Fruit fly (Drosophila melanogaster) whole organism, prepupa: ENCODE data around the gene ng3.

Source experiments
- CG11294 ChIP-seq: fragments of 200-800 bp; sonication (Bioruptor generic); IDR thresholded peaks from 2 replicates; pipeline ENCODE4 v1.3.6; 2022; ENCODE audit warnings: missing biosample characterization, missing genetic modification characterization
- CG11762 ChIP-seq: fragments of 200-800 bp; sonication (Bioruptor generic); optimal IDR thresholded peaks from 3 replicates; lab custom pipeline; 2016; ENCODE audit warnings: missing biosample characterization, missing genetic modification characterization; ENCODE audit not compliant: insufficient read depth
- CG1621 ChIP-seq: fragments of 200-800 bp; sonication (Bioruptor generic); optimal IDR thresholded peaks from 3 replicates; lab custom pipeline; 2018; ENCODE audit warnings: missing biosample characterization, mild to moderate bottlenecking, missing genetic modification characterization
- CG3032 ChIP-seq: fragments of 200-800 bp; optimal IDR thresholded peaks from 2 replicates; lab custom pipeline; 2019; ENCODE audit warnings: missing biosample characterization, mild to moderate bottlenecking, missing genetic modification characterization, moderate library complexity
- CG34406 ChIP-seq: fragments of 200-800 bp; sonication (Bioruptor generic); optimal IDR thresholded peaks from 3 replicates; lab custom pipeline; 2016; ENCODE audit warnings: missing biosample characterization, missing genetic modification characterization
- CG6163 ChIP-seq: fragments of 200-800 bp; sonication (Bioruptor generic); IDR thresholded peaks from 3 replicates; pipeline ENCODE4 v1.3.6; 2022; ENCODE audit warnings: missing biosample characterization, missing genetic modification characterization
- CG6792 ChIP-seq: fragments of 200-800 bp; sonication (Bioruptor generic); optimal IDR thresholded peaks from 3 replicates; lab custom pipeline; 2016; ENCODE audit warnings: missing biosample characterization, missing genetic modification characterization
- CG6808 ChIP-seq: fragments of 200-800 bp; sonication (Bioruptor generic); optimal IDR thresholded peaks from 3 replicates; lab custom pipeline; 2017; ENCODE audit warnings: missing biosample characterization, missing genetic modification characterization, mild to moderate bottlenecking, moderate library complexity, missing genetic modification reagents
- CG7368 ChIP-seq: fragments of 200-800 bp; sonication (Bioruptor generic); optimal IDR thresholded peaks from 3 replicates; lab custom pipeline; 2016; ENCODE audit warnings: missing biosample characterization, missing genetic modification characterization
- CG8119 ChIP-seq: fragments of 200-800 bp; sonication (Bioruptor generic); IDR thresholded peaks from 3 replicates; pipeline ENCODE4 v1.3.6; 2022; ENCODE audit warnings: missing biosample characterization, missing genetic modification characterization
- CG8319 ChIP-seq: fragments of 200-800 bp; sonication (Bioruptor generic); optimal IDR thresholded peaks from 3 replicates; lab custom pipeline; 2016; ENCODE audit warnings: missing biosample characterization, missing genetic modification characterization
- Eip75B ChIP-seq: fragments of 200-800 bp; sonication (Bioruptor generic); optimal IDR thresholded peaks from 3 replicates; lab custom pipeline; 2016; ENCODE audit warnings: missing biosample characterization, missing genetic modification characterization
- Eip78C ChIP-seq: fragments of 200-800 bp; sonication (Bioruptor generic); peaks from one replicate; lab custom pipeline; 2016; ENCODE audit warnings: missing biosample characterization, missing genetic modification characterization
- Ets21C ChIP-seq: fragments of 200-800 bp; sonication (Bioruptor generic); optimal IDR thresholded peaks from 3 replicates; lab custom pipeline; 2016; ENCODE audit warnings: missing biosample characterization, missing genetic modification characterization
- Gug ChIP-seq: fragments of 200-800 bp; sonication (Bioruptor generic); IDR thresholded peaks from 2 replicates; pipeline ENCODE4 v1.3.6; 2022; ENCODE audit warnings: missing biosample characterization, missing genetic modification characterization
- Hr38 ChIP-seq: sonication (Bioruptor generic); optimal IDR thresholded peaks from 2 replicates; lab custom pipeline; 2016; ENCODE audit warnings: missing biosample characterization, missing genetic modification characterization
- Hr39 ChIP-seq: fragments of 200-800 bp; sonication (Bioruptor generic); optimal IDR thresholded peaks from 2 replicates; lab custom pipeline; 2016; ENCODE audit warnings: missing biosample characterization, missing genetic modification characterization
- Met ChIP-seq: fragments of 200-800 bp; sonication (Bioruptor generic); optimal IDR thresholded peaks from 3 replicates; lab custom pipeline; 2016; ENCODE audit warnings: missing biosample characterization, missing genetic modification characterization
- Sox102F ChIP-seq: fragments of 200-800 bp; sonication (Bioruptor generic); optimal IDR thresholded peaks from 2 replicates; lab custom pipeline; 2016; ENCODE audit warnings: missing biosample characterization, mild to moderate bottlenecking, missing genetic modification characterization
- cyc ChIP-seq: fragments of 200-800 bp; sonication (Bioruptor generic); optimal IDR thresholded peaks from 3 replicates; lab custom pipeline; 2016; ENCODE audit warnings: missing biosample characterization, missing genetic modification characterization
- dac ChIP-seq: fragments of 200-800 bp; sonication (Bioruptor generic); optimal IDR thresholded peaks from 2 replicates; lab custom pipeline; 2017; ENCODE audit warnings: missing biosample characterization, mild to moderate bottlenecking, missing genetic modification characterization
- eg ChIP-seq: fragments of 200-800 bp; sonication (Bioruptor generic); IDR thresholded peaks from 3 replicates; pipeline ENCODE4 v1.3.6; 2022; ENCODE audit warnings: missing biosample characterization, missing genetic modification characterization
- esn ChIP-seq: fragments of 200-800 bp; sonication (Bioruptor generic); optimal IDR thresholded peaks from 2 replicates; lab custom pipeline; 2016; ENCODE audit warnings: missing biosample characterization, mild to moderate bottlenecking, missing genetic modification characterization, moderate library complexity
- fd59A ChIP-seq: fragments of 200-800 bp; sonication (Bioruptor generic); optimal IDR thresholded peaks from 2 replicates; lab custom pipeline; 2017; ENCODE audit warnings: missing biosample characterization, mild to moderate bottlenecking, missing genetic modification characterization, missing genetic modification reagents
- fd85E ChIP-seq: fragments of 200-800 bp; sonication (Bioruptor generic); optimal IDR thresholded peaks from 3 replicates; lab custom pipeline; 2016; ENCODE audit warnings: missing biosample characterization, missing genetic modification characterization
- fkh ChIP-seq: fragments of 200-800 bp; sonication (Bioruptor generic); optimal IDR thresholded peaks from 3 replicates; lab custom pipeline; 2017; ENCODE audit warnings: missing biosample characterization, mild to moderate bottlenecking, missing genetic modification characterization, moderate library complexity
- lz ChIP-seq: fragments of 200-800 bp; sonication (Bioruptor generic); optimal IDR thresholded peaks from 3 replicates; lab custom pipeline; 2016; ENCODE audit warnings: missing biosample characterization, missing genetic modification characterization
- net ChIP-seq: fragments of 200-800 bp; sonication (Bioruptor generic); optimal IDR thresholded peaks from 3 replicates; lab custom pipeline; 2016; ENCODE audit warnings: missing biosample characterization, missing genetic modification characterization
- salr ChIP-seq, 2 experiments: fragments of 200-800 bp; sonication (Bioruptor generic); optimal IDR thresholded peaks; 3 replicates each; lab custom pipeline; 2016 to 2018; ENCODE audit warnings: missing biosample characterization in 2 of 2, missing genetic modification characterization in 2 of 2, mild to moderate bottlenecking in 1 of 2
- spab ChIP-seq: fragments of 200-800 bp; sonication (Bioruptor generic); optimal IDR thresholded peaks from 2 replicates; lab custom pipeline; 2017; ENCODE audit warnings: missing biosample characterization, mild to moderate bottlenecking, missing genetic modification characterization, missing genetic modification reagents
- ss ChIP-seq, 2 experiments: fragments of 200-800 bp; sonication (Bioruptor generic); optimal IDR thresholded peaks; 2 replicates in 1 of 2; 3 replicates in 1 of 2; lab custom pipeline; 2017 to 2018; ENCODE audit warnings: mild to moderate bottlenecking in 2 of 2, missing biosample characterization in 2 of 2, missing genetic modification characterization in 2 of 2, moderate library complexity in 1 of 2
- svp ChIP-seq: fragments of 200-800 bp; sonication (Bioruptor generic); peaks from one replicate; lab custom pipeline; 2016; ENCODE audit warnings: missing biosample characterization, missing genetic modification characterization
- vri ChIP-seq: fragments of 200-800 bp; sonication (Bioruptor generic); optimal IDR thresholded peaks from 3 replicates; lab custom pipeline; 2016; ENCODE audit warnings: missing biosample characterization, mild to moderate bottlenecking, missing genetic modification characterization

ng3 gene

DNA sequence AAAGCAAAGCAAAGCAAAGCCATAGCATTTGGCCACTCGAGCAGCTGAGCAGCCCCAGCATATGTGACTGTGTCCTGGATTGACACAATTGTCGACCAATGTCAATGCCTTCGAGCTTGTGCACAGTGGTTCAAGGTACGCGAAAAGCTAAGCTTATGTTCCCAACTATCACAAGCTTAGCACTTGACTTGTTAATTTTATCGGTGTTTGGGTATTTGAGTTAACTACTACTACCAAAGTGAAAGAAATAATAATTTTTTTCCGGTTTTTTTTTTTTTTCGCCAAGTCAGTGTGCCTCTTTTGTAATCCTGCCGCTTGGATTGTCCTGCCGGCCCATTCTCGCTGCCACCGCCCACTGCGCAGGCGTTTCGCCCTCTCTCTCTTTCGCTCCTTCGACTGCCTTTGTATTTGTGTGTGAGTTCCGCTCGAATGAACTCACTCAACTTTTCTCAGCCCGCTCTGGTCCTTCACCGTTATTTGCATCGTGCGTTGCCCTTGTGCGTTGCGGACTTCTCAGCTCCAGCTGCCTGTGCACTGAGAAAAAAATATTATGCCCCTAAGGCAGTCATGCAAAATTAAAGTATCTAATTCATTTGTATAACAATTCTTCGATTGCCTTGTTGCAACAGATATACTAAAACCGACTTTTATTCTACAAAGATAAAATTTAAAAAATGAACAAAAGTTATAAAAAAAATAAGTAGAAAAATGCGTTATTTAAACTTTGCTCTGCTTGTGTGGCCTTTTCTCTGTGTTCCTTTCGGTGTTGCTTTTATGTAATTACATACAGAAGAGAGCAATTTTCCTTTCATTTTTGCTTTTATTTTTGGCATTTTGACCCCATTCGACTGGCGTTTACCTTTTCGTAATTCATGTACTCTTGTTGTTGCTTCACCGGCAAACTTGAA lies 35.7 kb downstream of the ng3 start (continued):
- TF ChIP-seq CG34406 (peak; percentile 30), Met (GFP tag; lab: Kevin White, UChicago) (peak; percentile 59), salr (GFP tag; optimal IDR thresholded peaks at IDR 0.05; lab: Kevin White, UChicago) (peak in 1 of 2 experiments; percentile 26), vri (GFP tag; lab: Kevin White, UChicago) (peak; percentile 33), Sox102F (GFP tag; lab: Kevin White, UChicago) (peak; percentile 48), CG11762 (peak; percentile 2), CG8319 (GFP tag; lab: Kevin White, UChicago) (peak; percentile 23), Hr39 (GFP tag; lab: Kevin White, UChicago) (peak; percentile 36), esn (GFP tag; lab: Kevin White, UChicago) (peak; percentile 52), dac (no peak), Gug (GFP tag; lab: Robert Waterston, UW) (0 out of 2 replicates have a peak, but pooled peaks have one; percentile 17), cyc (peak; percentile 45), Eip75B (GFP tag; lab: Kevin White, UChicago) (peak; percentile 55), CG1621 (tag; lab: Kevin White, UChicago) (no peak), fd85E (GFP tag; lab: Kevin White, UChicago) (peak; percentile 31), CG3032 (no peak), fkh (no peak), CG6792 (GFP tag; lab: Kevin White, UChicago) (peak; percentile 51), spab (GFP tag; lab: Kevin White, UChicago) (peak; percentile 40), Hr38 (no peak), CG11294 (peak; percentile 41), eg (GFP tag; lab: Robert Waterston, UW) (peak; percentile 69), CG8119 (GFP tag; lab: Robert Waterston, UW) (peak; percentile 55; the same call in 2 of the 3 replicates), CG6163 (GFP tag; lab: Robert Waterston, UW) (peak; percentile 79), lz (GFP tag; lab: Kevin White, UChicago) (peak; percentile 47), Ets21C (GFP tag; lab: Kevin White, UChicago) (peak; percentile 31), svp (GFP tag; lab: Kevin White, UChicago) (peak; percentile 71), CG7368 (GFP tag; lab: Kevin White, UChicago) (peak; percentile 64)

DNA sequence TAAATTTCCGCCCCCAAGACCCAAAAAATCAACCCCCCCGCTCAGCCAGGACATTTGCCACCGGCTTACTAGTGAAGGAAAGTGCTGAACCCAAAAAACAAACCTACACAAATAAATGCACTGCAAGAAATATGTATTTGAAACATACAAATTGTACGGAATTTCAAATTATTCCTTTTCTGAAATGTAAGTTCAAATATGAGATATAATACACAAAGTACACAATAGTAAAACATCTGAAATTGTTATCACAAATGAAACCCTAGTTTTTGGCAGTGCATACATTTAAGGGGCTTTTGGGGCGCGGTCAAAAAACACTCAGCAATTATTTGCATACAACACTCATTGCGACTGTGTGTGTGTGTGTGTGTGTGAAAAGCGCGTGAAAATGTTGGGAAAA lies 48.1 kb downstream of the ng3 start:
- TF ChIP-seq CG6808 (GFP tag; lab: Kevin White, UChicago) (no peak), Eip78C (peak; percentile 43), svp (GFP tag; lab: Kevin White, UChicago) (peak; percentile 34), dac (no peak), net (no peak)

DNA sequence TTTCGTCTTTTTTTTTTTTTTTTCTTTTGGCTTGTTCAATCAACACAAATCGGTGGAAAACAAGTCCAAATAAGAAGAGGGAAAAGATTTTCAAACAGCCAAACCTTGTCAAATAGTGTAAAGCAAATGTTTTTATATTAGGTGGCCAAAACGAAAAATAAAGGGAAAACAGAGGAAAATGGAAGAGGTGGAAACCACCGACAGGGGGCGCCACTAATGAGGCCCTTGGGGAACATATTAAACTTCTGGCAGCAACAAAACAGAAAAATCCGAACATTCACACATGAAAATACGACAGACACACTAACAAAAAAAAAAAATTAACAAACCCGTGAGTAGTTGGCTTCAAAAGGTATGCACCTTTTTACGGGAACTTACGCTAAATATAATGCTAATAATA lies 49.6 kb downstream of the ng3 start:
- TF ChIP-seq ss (GFP tag; optimal IDR thresholded peaks at IDR 0.05; lab: Kevin White, UChicago) (no peak), Met (GFP tag; lab: Kevin White, UChicago) (no peak), fd59A (GFP tag; lab: Kevin White, UChicago) (no peak), CG11294 (no peak), Ets21C (GFP tag; lab: Kevin White, UChicago) (no peak), esn (GFP tag; lab: Kevin White, UChicago) (no peak)
